Worm (Caenorhabditis elegans): ENCODE data around the gene F14D7.12.
A peak's percentile ranks its signal among the peaks of the same experiment; 100 is the strongest.

F14D7.12 gene

DNA sequence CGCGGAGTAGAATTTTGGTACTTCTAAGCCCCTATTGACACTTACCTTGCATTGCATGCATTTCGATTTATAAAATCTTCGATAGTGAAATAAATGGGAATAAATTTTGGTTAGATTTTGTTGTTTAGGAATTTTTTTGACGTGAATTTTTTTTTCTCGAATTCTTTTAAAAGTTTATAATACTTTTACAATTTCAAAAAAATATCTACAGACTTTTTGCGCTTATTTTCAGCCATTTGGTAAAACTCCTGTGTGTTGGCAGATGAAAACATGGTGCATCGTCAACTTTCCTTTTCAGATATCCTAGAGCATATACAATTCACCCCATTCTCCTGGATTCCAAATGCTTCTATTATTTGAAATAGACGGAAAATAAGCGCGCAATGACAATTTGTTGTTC lies 9.2 kb upstream of the F14D7.12 start, which contains the start of gene F14D7.18:
TSS of gene F14D7.18 (minus strand) at position 101 of the 400 bp plus-strand sequence.
- TF ChIP-seq ceh-100 (GFP tag; IDR thresholded peaks at IDR 0.05) (no peak), dpl-1 (GFP tag; optimal IDR thresholded peaks at IDR 0.05) (no peak), lin-54 (GFP tag; optimal IDR thresholded peaks at IDR 0.05) (no peak), F33H1.4 (GFP tag; IDR thresholded peaks at IDR 0.05) (no peak), tbp1 (GFP tag; optimal IDR thresholded peaks at IDR 0.05) (no peak), sptf-2 (GFP tag; optimal IDR thresholded peaks at IDR 0.05) (no peak), him-1 (tag; optimal IDR thresholded peaks at IDR 0.05) (no peak), F49E8.2 (tag; optimal IDR thresholded peaks at IDR 0.05; ENCODE audit: insufficient read depth) (no peak), attf-6 (GFP tag; IDR thresholded peaks at IDR 0.05) (no peak), rcor-1 (GFP tag; IDR thresholded peaks at IDR 0.05) (no peak), F39B2.1 (GFP tag; IDR thresholded peaks at IDR 0.05) (no peak), let-607 (tag; optimal IDR thresholded peaks at IDR 0.05) (no peak), madf-6 (GFP tag; IDR thresholded peaks at IDR 0.05) (no peak)

DNA sequence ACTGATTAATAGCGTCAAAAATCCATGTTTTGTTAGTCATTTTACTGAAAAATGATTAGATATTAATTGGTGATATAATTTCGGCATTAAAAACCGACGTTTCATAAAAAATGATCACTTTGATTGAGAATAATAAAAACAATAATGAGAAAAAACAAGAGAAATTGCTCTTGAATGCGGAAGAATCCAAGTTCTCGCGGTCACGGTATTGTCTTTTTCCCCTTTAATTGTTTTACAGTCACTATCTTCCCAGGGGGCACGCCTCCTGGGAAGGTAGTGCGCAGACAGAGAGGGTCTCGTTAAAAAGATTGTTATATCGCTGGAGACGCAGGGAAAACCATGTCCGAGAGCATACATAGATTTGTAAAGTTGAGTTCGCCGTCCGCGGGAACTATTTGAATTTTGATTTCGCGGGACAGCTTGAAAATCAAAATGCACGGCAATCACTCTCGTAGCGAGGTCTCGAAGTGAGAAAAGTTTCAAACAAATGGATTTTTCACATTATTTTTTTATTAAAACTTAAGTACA lies 6.1 kb upstream of the F14D7.12 start, which contains the start of gene F14D7.2:
TSS of gene F14D7.2 (minus strand) at position 51 of the 528 bp plus-strand sequence.
- TF ChIP-seq aptf-2 (GFP tag; conservative IDR thresholded peaks at IDR 0.05) = peak; percentile 99
- TF ChIP-seq lin-40 (tag; optimal IDR thresholded peaks at IDR 0.05) = no peak
- TF ChIP-seq mcd-1 (GFP tag; IDR thresholded peaks at IDR 0.05) = no peak
- TF ChIP-seq snpc-1.3 (tag; optimal IDR thresholded peaks at IDR 0.05; ENCODE audit: insufficient read depth) = no peak
- no peak for TF ChIP-seq ztf-3 (GFP tag; optimal IDR thresholded peaks at IDR 0.05)
- TF ChIP-seq D2030.7 (GFP tag; IDR thresholded peaks at IDR 0.05) = no peak
- TF ChIP-seq Y95B8A.8 (GFP tag; IDR thresholded peaks at IDR 0.05) = no peak
- no peak for TF ChIP-seq ztf-22 (GFP tag; optimal IDR thresholded peaks at IDR 0.05)
- TF ChIP-seq madf-6 (GFP tag; IDR thresholded peaks at IDR 0.05) = peak; percentile 80
- no peak for TF ChIP-seq him-1 (tag; optimal IDR thresholded peaks at IDR 0.05)
- no peak for TF ChIP-seq C06A6.2 (GFP tag; conservative IDR thresholded peaks at IDR 0.05)
- no peak for TF ChIP-seq egrh-3 (GFP tag; IDR thresholded peaks at IDR 0.05)
- no peak for TF ChIP-seq K12H6.12 (tag; optimal IDR thresholded peaks at IDR 0.05)
- TF ChIP-seq pha-4 (tag; optimal IDR thresholded peaks at IDR 0.05) = no peak
- no peak for TF ChIP-seq unc-62 (GFP tag; optimal IDR thresholded peaks at IDR 0.05)
- TF ChIP-seq ekl-4 (GFP tag; IDR thresholded peaks at IDR 0.05) = no peak
- TF ChIP-seq bed-1 (GFP tag; IDR thresholded peaks at IDR 0.05) = no peak
- TF ChIP-seq ceh-100 (GFP tag; IDR thresholded peaks at IDR 0.05) = no peak
- TF ChIP-seq nhr-80 (tag; optimal IDR thresholded peaks at IDR 0.05) = no peak
- TF ChIP-seq Y53G8AR.9 (GFP tag; conservative IDR thresholded peaks at IDR 0.05) = no peak
- TF ChIP-seq let-607 (tag; optimal IDR thresholded peaks at IDR 0.05) = no peak
- 0 out of 2 replicates have a peak, but pooled peaks have one; percentile 15 for TF ChIP-seq F33H1.4 (GFP tag; IDR thresholded peaks at IDR 0.05)
- no peak for TF ChIP-seq hlh-26 (GFP tag; conservative IDR thresholded peaks at IDR 0.05)
- no peak for TF ChIP-seq attf-6 (GFP tag; IDR thresholded peaks at IDR 0.05)
- no peak for TF ChIP-seq bed-2 (GFP tag; IDR thresholded peaks at IDR 0.05)
- TF ChIP-seq dpl-1 (GFP tag; optimal IDR thresholded peaks at IDR 0.05) = peak; percentile 1
- no peak for TF ChIP-seq hsf-1 (GFP tag; IDR thresholded peaks at IDR 0.05)
- peak; percentile 98 for TF ChIP-seq aptf-3 (GFP tag; IDR thresholded peaks at IDR 0.05)
- TF ChIP-seq chd-7 (tag; optimal IDR thresholded peaks at IDR 0.05) = no peak
- no peak for TF ChIP-seq ama-1 (optimal IDR thresholded peaks at IDR 0.05)
- no peak for TF ChIP-seq ama-1 (GFP tag; optimal IDR thresholded peaks at IDR 0.05)
- no peak for TF ChIP-seq zfh-2 (GFP tag; conservative IDR thresholded peaks at IDR 0.05)
- peak; percentile 50 for TF ChIP-seq xnd-1 (tag; optimal IDR thresholded peaks at IDR 0.05)
- no peak for TF ChIP-seq tlf-1 (GFP tag; optimal IDR thresholded peaks at IDR 0.05)
- TF ChIP-seq tbx-9 (tag; optimal IDR thresholded peaks at IDR 0.05; ENCODE audit: borderline replicate concordance) = no peak
- no peak for TF ChIP-seq ztf-18 (tag; optimal IDR thresholded peaks at IDR 0.05)
- no peak for TF ChIP-seq Y67H2A.10 (GFP tag; conservative IDR thresholded peaks at IDR 0.05)
- TF ChIP-seq ztf-28 (GFP tag; IDR thresholded peaks at IDR 0.05) = no peak
- TF ChIP-seq attf-3 (GFP tag; conservative IDR thresholded peaks at IDR 0.05) = no peak
- peak; percentile 42; the same call in 1 of the 2 replicates for TF ChIP-seq hmg-1.2 (GFP tag; IDR thresholded peaks at IDR 0.05)

Measured in whole organism, young adult.